Fruit fly (Drosophila melanogaster): ENCODE measurements around the gene Nep1.

DNA sequence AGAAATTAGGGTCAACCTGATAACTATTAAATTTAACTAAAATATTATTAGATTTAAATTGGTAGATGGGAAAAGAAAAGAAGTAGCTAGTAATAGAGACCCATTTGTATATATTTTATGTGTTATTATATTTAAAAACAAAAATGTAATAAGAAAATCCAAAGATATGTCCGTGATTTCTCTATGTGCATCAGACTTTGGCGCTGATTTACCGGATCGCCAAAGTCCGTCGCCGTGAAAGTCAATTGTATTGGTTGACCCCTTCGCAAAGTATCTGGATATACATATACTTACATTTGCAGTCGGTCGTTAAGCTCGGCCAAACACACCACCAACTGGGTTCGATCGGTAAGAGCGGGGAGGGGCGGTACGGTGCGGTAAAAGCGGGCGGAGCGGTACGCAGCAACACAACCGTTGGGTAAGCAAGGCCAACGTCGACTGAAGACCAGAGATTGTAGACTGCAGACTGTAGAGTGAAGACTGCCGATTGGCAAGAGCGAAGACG is 13.9 kb upstream of the Nep1 start:
- TF ChIP-seq CG15710 (tag; optimal IDR thresholded peaks at IDR 0.05) (peak; percentile 74), Pif1B (GFP tag; optimal IDR thresholded peaks at IDR 0.05) (peak; percentile 60), D1 (tag; optimal IDR thresholded peaks at IDR 0.05) (no peak), CG34367 (tag; optimal IDR thresholded peaks at IDR 0.05) (peak; percentile 48), CG13204 (GFP tag; optimal IDR thresholded peaks at IDR 0.05) (peak; percentile 67), CG32121 (GFP tag; IDR thresholded peaks at IDR 0.05) (peak; percentile 79), rn (GFP tag; IDR thresholded peaks at IDR 0.05) (peak; percentile 45; the same call in 1 of the 2 replicates), Ets98B (GFP tag; IDR thresholded peaks at IDR 0.05) (peak; percentile 80), CG9948 (tag; optimal IDR thresholded peaks at IDR 0.05) (peak; percentile 63), EcR (GFP tag; optimal IDR thresholded peaks at IDR 0.05) (peak; percentile 28), CG8159 (tag; optimal IDR thresholded peaks at IDR 0.05) (peak; percentile 72), CG12605 (GFP tag; IDR thresholded peaks at IDR 0.05) (peak; percentile 65; the same call in 1 of the 2 replicates), CG14655 (GFP tag; optimal IDR thresholded peaks at IDR 0.05) (peak; percentile 84), CG17806 (tag; optimal IDR thresholded peaks at IDR 0.05) (peak; percentile 56)

Measured in whole organism, pupa.